Fruit fly (Drosophila melanogaster) whole organism, embryonic: ENCODE measurements around the gene gammaTub37C.

Experiments used
- Atf3 ChIP-seq: fragments of 200-800 bp; sonication (Bioruptor generic); optimal IDR thresholded peaks from 3 replicates; lab custom pipeline; 2016; ENCODE audit warnings: missing biosample characterization, missing genetic modification characterization
- BtbVII ChIP-seq: fragments of 200-800 bp; sonication (Bioruptor generic); optimal IDR thresholded peaks from 3 replicates; lab custom pipeline; 2017; ENCODE audit warnings: missing biosample characterization, mild to moderate bottlenecking, missing genetic modification characterization
- CG11398 ChIP-seq: fragments of 200-800 bp; sonication (Bioruptor generic); optimal IDR thresholded peaks from 2 replicates; lab custom pipeline; 2016; ENCODE audit warnings: missing biosample characterization, missing genetic modification characterization
- CG12104 ChIP-seq: fragments of 200-800 bp; sonication (Bioruptor generic); optimal IDR thresholded peaks from 3 replicates; lab custom pipeline; 2016; ENCODE audit warnings: missing biosample characterization, missing genetic modification characterization
- CG12299 ChIP-seq: fragments of 200-800 bp; sonication (Bioruptor generic); optimal IDR thresholded peaks from 2 replicates; lab custom pipeline; 2018; ENCODE audit warnings: missing biosample characterization, mild to moderate bottlenecking, missing genetic modification characterization
- CG12659 ChIP-seq: fragments of 200-800 bp; sonication (Bioruptor generic); optimal IDR thresholded peaks from 3 replicates; lab custom pipeline; 2017; ENCODE audit warnings: mild to moderate bottlenecking, missing biosample characterization, missing genetic modification reagents, missing genetic modification characterization
- CG12744 ChIP-seq: fragments of 200-800 bp; sonication (Bioruptor generic); optimal IDR thresholded peaks from 2 replicates; lab custom pipeline; 2016; ENCODE audit warnings: missing biosample characterization, missing genetic modification characterization
- CG13123 ChIP-seq: fragments of 200-800 bp; sonication (Bioruptor generic); optimal IDR thresholded peaks from 2 replicates; lab custom pipeline; 2016; ENCODE audit warnings: missing biosample characterization, missing genetic modification characterization
- CG17385 ChIP-seq: fragments of 200-800 bp; sonication (Bioruptor generic); optimal IDR thresholded peaks from 3 replicates; lab custom pipeline; 2018; ENCODE audit warnings: missing biosample characterization, mild to moderate bottlenecking, missing genetic modification characterization
- CG18011 ChIP-seq: fragments of 200-800 bp; sonication (Bioruptor generic); optimal IDR thresholded peaks from 2 replicates; lab custom pipeline; 2017; ENCODE audit warnings: missing biosample characterization, missing genetic modification characterization, mild to moderate bottlenecking, moderate library complexity, missing genotype
- CG18262 ChIP-seq: fragments of 200-800 bp; optimal IDR thresholded peaks from 3 replicates; lab custom pipeline; 2019; ENCODE audit warnings: missing biosample characterization, mild to moderate bottlenecking, missing genetic modification characterization, moderate library complexity
- CG18619 ChIP-seq: fragments of 200-800 bp; sonication (Bioruptor generic); optimal IDR thresholded peaks from 3 replicates; lab custom pipeline; 2017; ENCODE audit warnings: missing biosample characterization, mild to moderate bottlenecking, missing genetic modification characterization
- CG30020 ChIP-seq: fragments of 200-800 bp; optimal IDR thresholded peaks from 2 replicates; lab custom pipeline; 2019; ENCODE audit warnings: missing biosample characterization, mild to moderate bottlenecking, missing genetic modification characterization, moderate library complexity
- CG3838 ChIP-seq: fragments of 200-800 bp; sonication (Bioruptor generic); optimal IDR thresholded peaks from 3 replicates; lab custom pipeline; 2016; ENCODE audit warnings: missing biosample characterization, missing genetic modification characterization
- CG4404 ChIP-seq: fragments of 200-800 bp; sonication (Bioruptor generic); IDR thresholded peaks from 2 replicates; pipeline ENCODE4 v1.3.6; 2022; ENCODE audit warnings: missing biosample characterization, missing genetic modification characterization
- CG4424 ChIP-seq: fragments of 200-800 bp; sonication (Bioruptor generic); optimal IDR thresholded peaks from 3 replicates; lab custom pipeline; 2016; ENCODE audit warnings: missing biosample characterization, missing genetic modification characterization
- CG4617 ChIP-seq: fragments of 200-800 bp; sonication (Bioruptor generic); optimal IDR thresholded peaks from 3 replicates; lab custom pipeline; 2016; ENCODE audit warnings: missing biosample characterization, missing genetic modification characterization, borderline replicate concordance
- CG6654 ChIP-seq: fragments of 200-800 bp; sonication (Bioruptor generic); optimal IDR thresholded peaks from 2 replicates; lab custom pipeline; 2017; ENCODE audit warnings: missing biosample characterization, mild to moderate bottlenecking, missing genetic modification characterization
- CG8290 ChIP-seq, 3 experiments: fragments of 200-800 bp; sonication (Bioruptor generic); optimal IDR thresholded peaks; 2 replicates each; lab custom pipeline; 2016 to 2019; ENCODE audit warnings: missing biosample characterization in 3 of 3, missing genetic modification characterization in 3 of 3, mild to moderate bottlenecking in 2 of 3, moderate library complexity in 1 of 3
- CG9609 ChIP-seq: fragments of 200-800 bp; sonication (Bioruptor generic); optimal IDR thresholded peaks from 3 replicates; lab custom pipeline; 2016; ENCODE audit warnings: missing biosample characterization, missing genetic modification characterization
- CG9797 ChIP-seq: fragments of 200-800 bp; sonication (Bioruptor generic); optimal IDR thresholded peaks from 3 replicates; lab custom pipeline; 2018; ENCODE audit warnings: missing biosample characterization, mild to moderate bottlenecking, missing genetic modification characterization
- CHES-1-like ChIP-seq: fragments of 200-800 bp; sonication (Bioruptor generic); optimal IDR thresholded peaks from 2 replicates; lab custom pipeline; 2016; ENCODE audit warnings: missing biosample characterization, missing genetic modification characterization
- CrebB ChIP-seq: fragments of 200-800 bp; sonication (Bioruptor generic); optimal IDR thresholded peaks from 3 replicates; lab custom pipeline; 2018; ENCODE audit warnings: missing biosample characterization, mild to moderate bottlenecking, missing genetic modification characterization
- D19A ChIP-seq: fragments of 200-800 bp; optimal IDR thresholded peaks from 3 replicates; lab custom pipeline; 2019; ENCODE audit warnings: missing biosample characterization, mild to moderate bottlenecking, missing genetic modification characterization, moderate library complexity
- Dbx ChIP-seq: fragments of 200-800 bp; sonication (Bioruptor generic); IDR thresholded peaks from 3 replicates; pipeline ENCODE4 v1.3.6; 2022; ENCODE audit warnings: missing biosample characterization, missing genetic modification characterization
- Dip3 ChIP-seq: fragments of 200-800 bp; sonication (Bioruptor generic); optimal IDR thresholded peaks from 3 replicates; lab custom pipeline; 2016; ENCODE audit warnings: missing biosample characterization, missing genetic modification characterization
- Elba2 ChIP-seq: fragments of 200-800 bp; sonication (Bioruptor generic); optimal IDR thresholded peaks from 3 replicates; lab custom pipeline; 2016; ENCODE audit warnings: missing biosample characterization, missing genetic modification characterization
- Hand ChIP-seq: fragments of 200-800 bp; sonication (Bioruptor generic); optimal IDR thresholded peaks from 2 replicates; lab custom pipeline; 2017; ENCODE audit warnings: mild to moderate bottlenecking, missing biosample characterization, missing genetic modification reagents, missing genetic modification characterization
- Myb ChIP-seq: fragments of 200-800 bp; sonication (Bioruptor generic); optimal IDR thresholded peaks from 2 replicates; lab custom pipeline; 2016; ENCODE audit warnings: missing biosample characterization, missing genetic modification characterization
- Ravus ChIP-seq: fragments of 200-800 bp; sonication (Bioruptor generic); IDR thresholded peaks from 2 replicates; pipeline ENCODE4 v1.3.6; 2022; ENCODE audit warnings: missing biosample characterization, missing genetic modification characterization
- Rx ChIP-seq: fragments of 200-800 bp; sonication (Bioruptor generic); IDR thresholded peaks from 2 replicates; pipeline ENCODE4 v1.3.6; 2022; ENCODE audit warnings: missing biosample characterization, missing genetic modification characterization
- Xrp1 ChIP-seq: fragments of 200-800 bp; sonication (Bioruptor generic); IDR thresholded peaks from 2 replicates; pipeline ENCODE4 v1.3.6; 2022; ENCODE audit warnings: missing biosample characterization, missing genetic modification characterization
- ab ChIP-seq: fragments of 200-800 bp; sonication (Bioruptor generic); optimal IDR thresholded peaks from 2 replicates; lab custom pipeline; 2016; ENCODE audit warnings: missing biosample characterization, missing genetic modification characterization
- amos ChIP-seq: fragments of 200-800 bp; sonication (Bioruptor generic); IDR thresholded peaks from 2 replicates; pipeline ENCODE4 v1.3.6; 2022; ENCODE audit warnings: missing biosample characterization, missing genetic modification characterization; ENCODE audit not compliant: partially characterized antibody
- az2 ChIP-seq: fragments of 200-800 bp; sonication (Bioruptor generic); optimal IDR thresholded peaks from 3 replicates; lab custom pipeline; 2016; ENCODE audit warnings: missing biosample characterization, missing genetic modification characterization
- bigmax ChIP-seq: fragments of 200-800 bp; sonication (Bioruptor generic); optimal IDR thresholded peaks from 2 replicates; lab custom pipeline; 2018; ENCODE audit warnings: missing biosample characterization, mild to moderate bottlenecking, missing genetic modification characterization
- ci ChIP-seq: fragments of 200-800 bp; sonication (Bioruptor generic); IDR thresholded peaks from 3 replicates; pipeline ENCODE4 v1.3.6; 2022; ENCODE audit warnings: missing biosample characterization, missing genetic modification characterization
- da ChIP-seq: fragments of 200-800 bp; sonication (Bioruptor generic); optimal IDR thresholded peaks from 2 replicates; lab custom pipeline; 2016; ENCODE audit warnings: missing biosample characterization, missing genetic modification characterization
- dmrt11E ChIP-seq: fragments of 200-800 bp; sonication (Bioruptor generic); optimal IDR thresholded peaks from 3 replicates; lab custom pipeline; 2018; ENCODE audit warnings: missing biosample characterization, mild to moderate bottlenecking, missing genetic modification characterization, moderate library complexity
- ems ChIP-seq: fragments of 200-800 bp; sonication (Bioruptor generic); optimal IDR thresholded peaks from 3 replicates; lab custom pipeline; 2016; ENCODE audit warnings: missing biosample characterization, missing genetic modification characterization
- grau ChIP-seq: fragments of 200-800 bp; optimal IDR thresholded peaks from 3 replicates; lab custom pipeline; 2019; ENCODE audit warnings: missing biosample characterization, mild to moderate bottlenecking, missing genetic modification characterization, moderate library complexity
- ham ChIP-seq: fragments of 200-800 bp; sonication (Bioruptor generic); IDR thresholded peaks from 2 replicates; pipeline ENCODE4 v1.3.6; 2022; ENCODE audit warnings: missing biosample characterization, missing genetic modification characterization
- lab ChIP-seq: fragments of 200-800 bp; sonication (Bioruptor generic); optimal IDR thresholded peaks from 3 replicates; lab custom pipeline; 2017; ENCODE audit warnings: missing biosample characterization, missing genetic modification characterization, mild to moderate bottlenecking, moderate library complexity, missing genetic modification reagents
- lov ChIP-seq, 2 experiments: fragments of 200-800 bp in 1 of 2; fragments of >200 bp in 1 of 2; sonication (Bioruptor generic) in 1 of 2; IDR thresholded peaks in 1 of 2; optimal IDR thresholded peaks in 1 of 2; 2 replicates in 1 of 2; 3 replicates in 1 of 2; pipeline versions ENCODE4 v1.3.6 to Lab custom; 2017 to 2022; ENCODE audit warnings: missing biosample characterization in 1 of 2, missing genetic modification characterization in 1 of 2
- mld ChIP-seq: fragments of 200-800 bp; sonication (Bioruptor generic); IDR thresholded peaks from 3 replicates; pipeline ENCODE4 v1.3.6; 2022; ENCODE audit warnings: missing biosample characterization, missing genetic modification characterization; ENCODE audit not compliant: partially characterized antibody
- pb ChIP-seq: fragments of 200-800 bp; sonication (Bioruptor generic); optimal IDR thresholded peaks from 3 replicates; lab custom pipeline; 2016; ENCODE audit warnings: missing biosample characterization, missing genetic modification characterization
- psq ChIP-seq: fragments of 200-800 bp; sonication (Bioruptor generic); optimal IDR thresholded peaks from 2 replicates; lab custom pipeline; 2017; ENCODE audit warnings: missing biosample characterization, missing genetic modification characterization
- scrt ChIP-seq: fragments of 200-800 bp; sonication (Bioruptor generic); optimal IDR thresholded peaks from 2 replicates; lab custom pipeline; 2018; ENCODE audit warnings: missing biosample characterization, mild to moderate bottlenecking, missing genetic modification characterization, moderate library complexity
- tin ChIP-seq: fragments of 200-800 bp; sonication (Bioruptor generic); optimal IDR thresholded peaks from 3 replicates; lab custom pipeline; 2016; ENCODE audit warnings: missing biosample characterization, missing genetic modification characterization

gammaTub37C gene

DNA sequence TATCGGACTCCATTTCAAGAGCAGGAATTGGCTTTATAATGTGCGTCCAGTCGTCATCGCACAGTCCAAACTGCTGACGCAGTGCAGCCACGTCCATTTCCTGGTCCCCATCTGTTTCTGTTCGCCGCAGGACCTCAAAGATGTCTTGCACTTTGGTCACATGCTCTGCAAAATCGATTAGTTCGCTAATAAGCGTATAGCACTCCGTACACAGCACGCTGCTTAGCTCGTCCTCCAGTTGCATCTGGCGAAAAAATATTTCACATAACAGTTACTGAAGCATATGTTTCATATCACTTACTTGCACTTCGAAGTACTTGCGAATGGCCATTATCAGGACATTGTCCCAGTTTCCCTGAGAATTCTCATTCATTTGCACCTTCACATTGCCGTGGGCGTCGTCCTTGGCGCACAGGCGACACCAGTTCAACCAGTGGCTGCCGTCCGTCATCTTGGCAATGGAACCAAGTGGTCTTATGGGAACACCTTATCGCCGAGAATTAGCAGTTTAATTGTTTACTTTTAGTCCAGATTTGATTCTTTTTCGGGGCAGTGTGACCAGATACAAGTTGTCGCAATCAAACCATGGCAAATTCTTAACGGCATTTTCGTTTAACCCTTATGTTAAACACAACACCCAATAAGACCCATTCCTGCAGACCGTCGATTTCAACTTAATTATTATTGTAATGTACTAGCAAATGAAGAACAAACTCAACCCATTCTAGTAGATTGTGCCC is 4.2 kb downstream of the gammaTub37C start, which contains the start of gene CG17568 (continued):
- TF ChIP-seq lab (no peak), ham (GFP tag; lab: Robert Waterston, UW) (no peak), Atf3 (GFP tag; lab: Kevin White, UChicago) (no peak), dmrt11E (tag; lab: Kevin White, UChicago) (no peak), CG4617 (GFP tag; lab: Kevin White, UChicago) (peak; percentile 50), ci (no peak), grau (tag; lab: Kevin White, UChicago) (peak; percentile 16), Hand (GFP tag; lab: Kevin White, UChicago) (no peak), CG4404 (GFP tag; lab: Robert Waterston, UW) (no peak), CG4424 (GFP tag; lab: Kevin White, UChicago) (peak; percentile 25), Dbx (no peak), da (GFP tag; lab: Kevin White, UChicago) (peak; percentile 5), tin (GFP tag; lab: Kevin White, UChicago) (peak; percentile 1), CG18619 (no peak), ems (GFP tag; lab: Kevin White, UChicago) (peak; percentile 12), CG12659 (GFP tag; lab: Kevin White, UChicago) (no peak), mld (no peak), amos (GFP tag; lab: Robert Waterston, UW) (no peak), Dip3 (no peak), CG12744 (GFP tag; lab: Kevin White, UChicago) (no peak), CG30020 (tag; lab: Kevin White, UChicago) (peak; percentile 7), CrebB (tag; lab: Kevin White, UChicago) (no peak), CG9797 (GFP tag; lab: Kevin White, UChicago) (peak; percentile 67), BtbVII (GFP tag; lab: Kevin White, UChicago) (no peak), CG17385 (GFP tag; lab: Kevin White, UChicago) (no peak), CG13123 (GFP tag; lab: Kevin White, UChicago) (no peak), D19A (tag; lab: Kevin White, UChicago) (no peak), psq (GFP tag; lab: Kevin White, UChicago) (no peak), CG12104 (GFP tag; lab: Kevin White, UChicago) (no peak), ab (GFP tag; lab: Kevin White, UChicago) (no peak), Xrp1 (GFP tag; lab: Robert Waterston, UW) (no peak), az2 (peak; percentile 6), CG18262 (tag; lab: Kevin White, UChicago) (peak; percentile 14), CG9609 (GFP tag; lab: Kevin White, UChicago) (no peak), Myb (peak; percentile 81), CG8290 (GFP tag; optimal IDR thresholded peaks at IDR 0.05; lab: Kevin White, UChicago) (peak; percentile 35), CG8290 (tag; optimal IDR thresholded peaks at IDR 0.05; lab: Kevin White, UChicago) (no peak), CG11398 (no peak), CHES-1-like (GFP tag; lab: Kevin White, UChicago) (peak; percentile 16), CG18011 (GFP tag; lab: Kevin White, UChicago) (no peak), lov (optimal IDR thresholded peaks at IDR 0.05; lab: Kevin White, UChicago) (no peak), lov (GFP tag; IDR thresholded peaks at IDR 0.05; lab: Robert Waterston, UW) (no peak), Elba2 (peak; percentile 76), CG12299 (tag; lab: Kevin White, UChicago) (no peak), Ravus (GFP tag; lab: Robert Waterston, UW) (no peak), Rx (GFP tag; lab: Robert Waterston, UW) (no peak), CG6654 (no peak), CG3838 (GFP tag; lab: Kevin White, UChicago) (no peak), scrt (GFP tag; lab: Kevin White, UChicago) (no peak), pb (GFP tag; lab: Kevin White, UChicago) (no peak), bigmax (no peak)
